Worm (Caenorhabditis elegans) whole organism, dauer: Measurements from ENCODE around the gene srh-52.
"Not testable (repeated sequence)": the region's sequence is repeated elsewhere in the genome, so short reads cannot be mapped to it uniquely, and the experiment has no call there.

Source experiments
- unc-62 ChIP-seq: sonication (generic microtip); optimal IDR thresholded peaks from 2 replicates; lab custom pipeline; 2017; ENCODE audit warnings: missing biosample characterization, missing genetic modification reagents, missing genetic modification characterization

Gene srh-52

ce11 chrV:15392064-15392463 lies 15.9 kb upstream of the srh-52 start:
- TF ChIP-seq unc-62 (GFP tag; lab: Kevin White, UChicago) = no peak

- TF ChIP-seq unc-62 (GFP tag; lab: Kevin White, UChicago) = no peak
Observed at ce11 chrV:15388820-15389384, 12.8 kb upstream of the srh-52 start, which contains the start of gene srh-170. TSS of gene srh-170 (minus strand) at chrV:15388870.

- no peak for TF ChIP-seq unc-62 (GFP tag; lab: Kevin White, UChicago)
Observed at ce11 chrV:15384733-15385132, 8.6 kb upstream of the srh-52 start, which contains the start of gene str-102. TSS of gene str-102 (plus strand) at chrV:15385033.

ce11 chrV:15383739-15384138 lies 7.6 kb upstream of the srh-52 start, which contains the start of gene str-88:
TSS of gene str-88 (minus strand) at chrV:15383839.
- no peak for TF ChIP-seq unc-62 (GFP tag; lab: Kevin White, UChicago)

ce11 chrV:15380857-15381256 lies 4.7 kb upstream of the srh-52 start, which contains the start of gene dhs-23:
TSS of gene dhs-23 (plus strand) at chrV:15381219.
- no peak for TF ChIP-seq unc-62 (GFP tag; lab: Kevin White, UChicago)

- TF ChIP-seq unc-62 (GFP tag; lab: Kevin White, UChicago) = no peak
Observed at ce11 chrV:15379817-15380216, 3.7 kb upstream of the srh-52 start, which contains the start of gene srh-251. TSS of gene srh-251 (minus strand) at chrV:15379917.

- no peak for TF ChIP-seq unc-62 (GFP tag; lab: Kevin White, UChicago)
Observed at ce11 chrV:15377903-15378302, 1.8 kb upstream of the srh-52 start, which contains the start of gene srh-122. TSS of gene srh-122 (minus strand) at chrV:15378003.

- no peak for TF ChIP-seq unc-62 (GFP tag; lab: Kevin White, UChicago)
Observed at ce11 chrV:15369707-15370106, 6.4 kb downstream of the srh-52 start, which contains the start of gene nhr-269. TSS of gene nhr-269 (minus strand) at chrV:15369807.

ce11 chrV:15367770-15368169 lies 8.4 kb downstream of the srh-52 start:
- TF ChIP-seq unc-62 (GFP tag; lab: Kevin White, UChicago) = no peak

ce11 chrV:15361412-15361811 lies 14.7 kb downstream of the srh-52 start, which contains the start of gene ech-1.1:
TSS of gene ech-1.1 (minus strand) at chrV:15361512.
- not testable (repeated sequence) for TF ChIP-seq unc-62 (GFP tag; lab: Kevin White, UChicago)

- TF ChIP-seq unc-62 (GFP tag; lab: Kevin White, UChicago) = no peak
Observed at ce11 chrV:15354648-15355047, 21.5 kb downstream of the srh-52 start, which contains the start of gene C29F3.7. TSS of gene C29F3.7 (plus strand) at chrV:15354901.

- TF ChIP-seq unc-62 (GFP tag; lab: Kevin White, UChicago) = no peak
Observed at ce11 chrV:15352376-15352775, 23.7 kb downstream of the srh-52 start, which contains the start of gene srx-58. TSS of gene srx-58 (plus strand) at chrV:15352676.

- no peak for TF ChIP-seq unc-62 (GFP tag; lab: Kevin White, UChicago)
Observed at ce11 chrV:15350615-15351014, 25.5 kb downstream of the srh-52 start, which contains the start of gene clec-231. TSS of gene clec-231 (minus strand) at chrV:15350715.

ce11 chrV:15349044-15349443 lies 27.1 kb downstream of the srh-52 start, which contains the start of gene clec-230:
TSS of gene clec-230 (minus strand) at chrV:15349144.
- no peak for TF ChIP-seq unc-62 (GFP tag; lab: Kevin White, UChicago)

- TF ChIP-seq unc-62 (GFP tag; lab: Kevin White, UChicago) = no peak
Observed at ce11 chrV:15347292-15347691, 28.8 kb downstream of the srh-52 start, which contains the start of gene C29F3.3. TSS of gene C29F3.3 (minus strand) at chrV:15347392.

- no peak for TF ChIP-seq unc-62 (GFP tag; lab: Kevin White, UChicago)
Observed at ce11 chrV:15344481-15344880, 31.6 kb downstream of the srh-52 start, which contains the start of gene wrt-8. TSS of gene wrt-8 (minus strand) at chrV:15344581.
